Worm (Caenorhabditis elegans) whole organism, L2 larva: ENCODE measurements around the gene C05D12.5.
A peak's percentile ranks its signal among the peaks of the same experiment; 100 is the strongest.

Source experiments
- C34F6.9 ChIP-seq: fragments of 150-350 bp; optimal IDR thresholded peaks from 2 replicates; lab custom pipeline; 2014; ENCODE audit warnings: missing biosample characterization, missing genetic modification characterization
- F13H6.1 ChIP-seq: sonication (generic microtip); optimal IDR thresholded peaks from 2 replicates; lab custom pipeline; 2016; ENCODE audit warnings: missing genetic modification characterization, missing compliant biosample characterization
- Y55F3AM.14 ChIP-seq: fragments of 200-800 bp; sonication (Bioruptor generic); optimal IDR thresholded peaks from 2 replicates; lab custom pipeline; 2018; ENCODE audit warnings: mild to moderate bottlenecking, missing genetic modification characterization, missing compliant biosample characterization
- alr-1 ChIP-seq: fragments of 150-350 bp; optimal IDR thresholded peaks from 2 replicates; lab custom pipeline; 2014; ENCODE audit warnings: missing biosample characterization, missing genetic modification characterization
- aly-2 ChIP-seq: fragments of 150-350 bp; optimal IDR thresholded peaks from 2 replicates; lab custom pipeline; 2014; ENCODE audit warnings: missing biosample characterization, missing genetic modification characterization
- ama-1 ChIP-seq: fragments of 150-350 bp; optimal IDR thresholded peaks from 2 replicates; lab custom pipeline; 2018; ENCODE audit warnings: inconsistent platforms
- ceh-82 ChIP-seq: fragments of 150-350 bp; optimal IDR thresholded peaks from 2 replicates; lab custom pipeline; 2014; ENCODE audit warnings: missing biosample characterization, missing genetic modification characterization
- crh-2 ChIP-seq: sonication (generic microtip); optimal IDR thresholded peaks from 2 replicates; lab custom pipeline; 2017; ENCODE audit warnings: missing biosample characterization, missing genetic modification characterization
- dmd-4 ChIP-seq: sonication (generic microtip); optimal IDR thresholded peaks from 2 replicates; lab custom pipeline; 2017; ENCODE audit warnings: missing biosample characterization, missing genetic modification characterization
- elt-1 ChIP-seq: fragments of 150-350 bp; optimal IDR thresholded peaks from 2 replicates; lab custom pipeline; 2014; ENCODE audit warnings: missing biosample characterization, missing genetic modification characterization
- elt-3 ChIP-seq: sonication (generic microtip); optimal IDR thresholded peaks from 2 replicates; lab custom pipeline; 2017; ENCODE audit warnings: missing biosample characterization, missing genetic modification characterization
- fos-1 ChIP-seq: fragments of 150-350 bp; optimal IDR thresholded peaks from 2 replicates; lab custom pipeline; 2014; ENCODE audit warnings: missing biosample characterization, missing genetic modification characterization
- gmeb-1 ChIP-seq: fragments of 150-350 bp; optimal IDR thresholded peaks from 2 replicates; lab custom pipeline; 2014; ENCODE audit warnings: missing biosample characterization, missing genetic modification characterization
- lin-13 ChIP-seq: fragments of 150-350 bp; optimal IDR thresholded peaks from 2 replicates; lab custom pipeline; 2014; ENCODE audit warnings: missing biosample characterization, missing genetic modification reagents, missing genetic modification characterization
- lin-39 ChIP-seq: fragments of 150-350 bp; optimal IDR thresholded peaks from 2 replicates; lab custom pipeline; 2014; ENCODE audit warnings: missing biosample characterization, missing genetic modification reagents, missing genetic modification characterization
- lsy-2 ChIP-seq, 2 experiments: fragments of 150-350 bp in 1 of 2; sonication (generic microtip) in 1 of 2; optimal IDR thresholded peaks; 2 replicates each; lab custom pipeline; 2014 to 2017; ENCODE audit warnings: missing biosample characterization in 2 of 2, missing genetic modification characterization in 2 of 2
- mbf-1 ChIP-seq: sonication (generic microtip); optimal IDR thresholded peaks from 2 replicates; lab custom pipeline; 2017; ENCODE audit warnings: missing biosample characterization, missing genetic modification characterization
- nhr-10 ChIP-seq: sonication (generic microtip); optimal IDR thresholded peaks from 2 replicates; lab custom pipeline; 2017; ENCODE audit warnings: missing biosample characterization, missing genetic modification characterization
- nhr-11 ChIP-seq: fragments of 150-350 bp; optimal IDR thresholded peaks from 2 replicates; lab custom pipeline; 2014; ENCODE audit warnings: missing biosample characterization, missing genetic modification characterization
- nhr-23 ChIP-seq: fragments of 150-350 bp; optimal IDR thresholded peaks from 2 replicates; lab custom pipeline; 2014; ENCODE audit warnings: missing biosample characterization, missing genetic modification reagents, missing genetic modification characterization
- nhr-6 ChIP-seq: fragments of 150-350 bp; optimal IDR thresholded peaks from 2 replicates; lab custom pipeline; 2014; ENCODE audit warnings: missing biosample characterization, missing genetic modification characterization
- nhr-77 ChIP-seq: fragments of 150-350 bp; optimal IDR thresholded peaks from 2 replicates; lab custom pipeline; 2014; ENCODE audit warnings: missing biosample characterization, missing genetic modification characterization
- peb-1 ChIP-seq: fragments of 150-350 bp; optimal IDR thresholded peaks from 2 replicates; lab custom pipeline; 2014; ENCODE audit warnings: missing biosample characterization, missing genetic modification characterization
- skn-1 ChIP-seq: sonication (generic microtip); optimal IDR thresholded peaks from 2 replicates; lab custom pipeline; 2017; ENCODE audit warnings: missing biosample characterization, missing genetic modification characterization
- sma-3 ChIP-seq: sonication (generic microtip); optimal IDR thresholded peaks from 2 replicates; lab custom pipeline; 2016; ENCODE audit warnings: missing genetic modification reagents, missing genetic modification characterization, missing compliant biosample characterization
- sma-9 ChIP-seq, 2 experiments: fragments of 150-350 bp in 1 of 2; sonication (generic microtip) in 1 of 2; optimal IDR thresholded peaks; 2 replicates each; lab custom pipeline; 2014 to 2016; ENCODE audit warnings: missing genetic modification characterization in 2 of 2, mild to moderate bottlenecking in 1 of 2, missing biosample characterization in 1 of 2, missing compliant biosample characterization in 1 of 2, missing genetic modification reagents in 1 of 2, moderate library complexity in 1 of 2
- unc-39 ChIP-seq: fragments of 150-350 bp; optimal IDR thresholded peaks from 2 replicates; lab custom pipeline; 2014; ENCODE audit warnings: missing biosample characterization, missing genetic modification characterization
- zag-1 ChIP-seq: fragments of 150-350 bp; optimal IDR thresholded peaks from 2 replicates; lab custom pipeline; 2014; ENCODE audit warnings: missing biosample characterization, missing genetic modification characterization
- ztf-1 ChIP-seq: fragments of 200-800 bp; sonication (Bioruptor generic); conservative IDR thresholded peaks from 2 replicates; pipeline ENCODE4 v1.3.6; 2022; ENCODE audit warnings: missing genetic modification characterization, missing compliant biosample characterization
- ztf-11 ChIP-seq: sonication (generic microtip); optimal IDR thresholded peaks from 2 replicates; lab custom pipeline; 2017; ENCODE audit warnings: missing biosample characterization, missing genetic modification characterization

Gene C05D12.5

ce11 chrII:11417999-11418398, 16.0 kb upstream of the C05D12.5 start, which contains the start of gene C05D12.2:
Gene C05D12.2, plus strand, starts transcription at chrII:11418299.
- TF ChIP-seq ceh-82 (tag; lab: Kevin White, UChicago) (no peak), peb-1 (tag; lab: Kevin White, UChicago) (no peak), sma-3 (no peak), nhr-6 (no peak)

DNA sequence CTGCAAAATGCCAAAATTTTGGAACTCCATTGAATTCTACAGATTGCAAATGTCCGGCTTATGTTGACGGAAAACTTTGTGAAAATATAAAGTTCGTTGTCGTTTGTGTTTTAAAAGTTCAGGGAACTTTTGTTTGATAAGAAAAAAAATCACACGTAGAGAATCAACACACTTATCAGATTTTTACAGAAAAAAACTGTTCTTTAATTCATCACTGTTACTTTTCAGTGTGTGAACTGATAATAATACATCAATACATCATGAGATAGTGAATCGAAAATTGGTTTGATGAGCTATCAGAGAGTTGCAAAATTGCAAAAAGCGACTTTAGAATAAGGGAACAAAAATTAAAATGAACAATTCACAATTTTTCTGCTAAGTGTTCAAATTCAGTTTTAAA, 15.6 kb upstream of the C05D12.5 start:
- TF ChIP-seq fos-1 (peak; percentile 80), peb-1 (tag; lab: Kevin White, UChicago) (no peak)

ce11 chrII:11424032-11424431, 10.0 kb upstream of the C05D12.5 start:
- TF ChIP-seq mbf-1 (no peak), sma-3 (no peak), nhr-23 (tag; lab: Kevin White, UChicago) (no peak), unc-39 (tag; lab: Kevin White, UChicago) (no peak), elt-1 (tag; lab: Kevin White, UChicago) (no peak), fos-1 (peak; percentile 59), lsy-2 (tag; optimal IDR thresholded peaks at IDR 0.05; lab: Kevin White, UChicago) (no peak)

ce11 chrII:11424579-11425316, 9.3 kb upstream of the C05D12.5 start, which contains the start of gene C05D12.3:
Gene C05D12.3, plus strand, starts transcription at chrII:11425266.
- TF ChIP-seq fos-1: peak; percentile 68
- no peak for TF ChIP-seq nhr-11

- TF ChIP-seq nhr-10 (tag; lab: Kevin White, UChicago) (no peak), ztf-11 (tag; lab: Kevin White, UChicago) (no peak), peb-1 (tag; lab: Kevin White, UChicago) (no peak), nhr-11 (no peak), dmd-4 (tag; lab: Kevin White, UChicago) (no peak), Y55F3AM.14 (GFP tag; lab: Kevin White, UChicago) (no peak), aly-2 (no peak), zag-1 (tag; lab: Kevin White, UChicago) (no peak), lin-13 (no peak)
These were observed 6.7 kb upstream of the C05D12.5 start for ce11 chrII:11427322-11427721.

DNA sequence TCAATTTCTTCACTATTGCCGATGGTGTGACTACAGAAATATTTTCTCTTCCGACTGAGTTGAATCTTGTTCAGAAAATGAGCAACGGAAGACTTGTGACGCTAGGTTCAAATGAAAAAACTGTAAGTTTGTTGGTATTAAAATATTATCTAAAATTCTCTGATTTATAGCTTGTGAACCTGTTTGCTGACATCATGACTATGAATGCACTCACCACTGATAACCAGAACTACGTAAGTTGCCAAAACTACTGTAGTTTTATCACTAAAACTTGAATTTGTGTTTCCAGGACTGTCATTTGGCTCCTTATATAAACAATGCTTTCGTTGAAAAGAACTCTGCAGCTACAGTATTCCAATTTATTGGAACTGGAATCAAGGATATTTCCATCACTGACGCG, 5.4 kb upstream of the C05D12.5 start:
- TF ChIP-seq sma-9 (GFP tag; optimal IDR thresholded peaks at IDR 0.05; lab: Kevin White, UChicago) (peak; percentile 37), sma-9 (tag; optimal IDR thresholded peaks at IDR 0.05; lab: Kevin White, UChicago) (no peak), elt-3 (tag; lab: Kevin White, UChicago) (no peak), fos-1 (peak; percentile 60)

ce11 chrII:11431584-11431983, 2.5 kb upstream of the C05D12.5 start, which contains the start of gene C05D12.4:
Gene C05D12.4, plus strand, starts transcription at chrII:11431884.
- TF ChIP-seq nhr-11: no peak
- TF ChIP-seq elt-3 (tag; lab: Kevin White, UChicago): no peak
- no peak for TF ChIP-seq sma-3
- TF ChIP-seq lin-13: no peak
- TF ChIP-seq lin-39: no peak
- TF ChIP-seq ama-1 (lab: Kevin White, UChicago): no peak
- no peak for TF ChIP-seq mbf-1
- no peak for TF ChIP-seq skn-1
- no peak for TF ChIP-seq gmeb-1
- no peak for TF ChIP-seq C34F6.9 (tag; lab: Kevin White, UChicago)
- TF ChIP-seq nhr-23 (tag; lab: Kevin White, UChicago): no peak
- TF ChIP-seq nhr-77: no peak
- TF ChIP-seq nhr-6: no peak
- no peak for TF ChIP-seq sma-9 (GFP tag; optimal IDR thresholded peaks at IDR 0.05; lab: Kevin White, UChicago)
- no peak for TF ChIP-seq sma-9 (tag; optimal IDR thresholded peaks at IDR 0.05; lab: Kevin White, UChicago)
- no peak for TF ChIP-seq crh-2
- no peak for TF ChIP-seq F13H6.1 (tag; lab: Kevin White, UChicago)
- no peak for TF ChIP-seq elt-1 (tag; lab: Kevin White, UChicago)

DNA sequence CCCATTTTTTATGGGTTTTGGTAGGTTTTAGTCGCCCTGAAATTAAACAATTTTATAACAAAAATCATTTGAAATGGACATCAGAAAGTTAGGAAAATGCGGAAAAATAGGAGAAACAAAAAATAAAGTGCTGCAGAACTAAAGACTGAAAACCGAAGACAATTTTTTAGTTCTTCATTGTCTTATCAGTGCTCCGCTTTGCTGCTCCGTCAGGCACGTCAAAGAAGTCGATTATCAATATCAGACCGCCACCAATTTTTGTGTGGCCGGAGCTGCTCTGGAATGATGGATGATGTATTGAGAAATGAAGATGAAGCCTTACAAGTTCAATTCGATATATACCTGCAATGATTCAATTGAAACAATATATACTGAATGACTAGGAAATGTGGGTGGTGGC, 4.4 kb downstream of the C05D12.5 start, which contains the start of gene vha-6:
vha-6 (minus strand) TSS at position 36 of the 400 bp plus-strand sequence.
- TF ChIP-seq alr-1 (tag; lab: Kevin White, UChicago): no peak
- TF ChIP-seq nhr-77: no peak
- peak; percentile 52 for TF ChIP-seq fos-1
- no peak for TF ChIP-seq lsy-2 (tag; optimal IDR thresholded peaks at IDR 0.05; lab: Kevin White, UChicago)
- peak; percentile 39 for TF ChIP-seq crh-2
- no peak for TF ChIP-seq ztf-11 (tag; lab: Kevin White, UChicago)
- TF ChIP-seq ztf-1 (GFP tag; lab: Robert Waterston, UW): no peak
